Fruit fly (Drosophila melanogaster): Measurements from ENCODE around the gene CG33282.

The CG33282 gene

DNA sequence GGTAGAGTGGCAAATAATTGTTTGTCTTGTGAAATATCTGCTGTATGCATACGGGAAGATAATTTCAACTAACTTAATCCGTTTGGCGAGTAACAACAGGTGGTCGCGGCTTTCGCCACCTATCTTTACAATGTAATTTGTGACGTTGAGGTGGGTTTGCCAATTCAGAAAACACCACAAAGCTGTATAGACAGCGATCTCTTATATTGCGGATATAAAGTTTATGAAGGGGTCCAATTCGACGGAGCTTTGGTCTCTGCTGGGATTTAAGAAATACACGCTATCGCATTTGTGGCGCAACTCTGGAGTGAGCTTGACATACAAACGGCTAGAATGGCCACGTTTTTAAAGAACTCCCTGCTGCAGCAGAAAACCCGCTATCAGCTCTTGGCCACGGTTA lies at the start of gene CG33282:
Gene CG33282, plus strand, starts transcription at position 301 of the 400 bp plus-strand sequence.
- TF ChIP-seq svp (GFP tag) (peak; percentile 9), spab (GFP tag; optimal IDR thresholded peaks at IDR 0.05) (no peak)

DNA sequence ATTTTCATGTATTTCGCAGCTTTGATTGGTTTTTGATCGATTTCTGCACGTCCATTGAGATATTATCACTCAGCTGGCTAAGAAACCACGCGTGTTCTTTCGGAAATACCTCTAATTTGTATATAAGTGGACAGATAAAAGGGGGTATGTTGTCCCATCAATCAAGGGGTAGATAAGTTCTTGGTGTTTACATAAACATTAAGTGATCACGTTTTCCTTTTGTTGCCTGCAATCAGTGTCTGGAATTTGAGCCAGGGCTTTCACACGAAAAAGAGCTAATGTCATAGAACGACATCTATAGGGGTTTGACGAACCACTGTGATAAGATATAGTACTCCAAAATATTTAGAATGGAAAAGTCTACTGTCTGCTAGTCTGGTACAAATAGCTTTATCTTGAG lies 48.9 kb upstream of the CG33282 start:
- TF ChIP-seq Ets21C (GFP tag; optimal IDR thresholded peaks at IDR 0.05) (no peak), Smox (GFP tag; optimal IDR thresholded peaks at IDR 0.05) (no peak), CG3032 (tag; optimal IDR thresholded peaks at IDR 0.05) (no peak), CG10669 (GFP tag; optimal IDR thresholded peaks at IDR 0.05) (no peak), Eip93F (GFP tag; optimal IDR thresholded peaks at IDR 0.05) (no peak), dsx (GFP tag; optimal IDR thresholded peaks at IDR 0.05; ENCODE audit: poor library complexity, severe bottlenecking) (no peak), lz (GFP tag; optimal IDR thresholded peaks at IDR 0.05) (no peak), CG8119 (GFP tag; IDR thresholded peaks at IDR 0.05) (no peak)

DNA sequence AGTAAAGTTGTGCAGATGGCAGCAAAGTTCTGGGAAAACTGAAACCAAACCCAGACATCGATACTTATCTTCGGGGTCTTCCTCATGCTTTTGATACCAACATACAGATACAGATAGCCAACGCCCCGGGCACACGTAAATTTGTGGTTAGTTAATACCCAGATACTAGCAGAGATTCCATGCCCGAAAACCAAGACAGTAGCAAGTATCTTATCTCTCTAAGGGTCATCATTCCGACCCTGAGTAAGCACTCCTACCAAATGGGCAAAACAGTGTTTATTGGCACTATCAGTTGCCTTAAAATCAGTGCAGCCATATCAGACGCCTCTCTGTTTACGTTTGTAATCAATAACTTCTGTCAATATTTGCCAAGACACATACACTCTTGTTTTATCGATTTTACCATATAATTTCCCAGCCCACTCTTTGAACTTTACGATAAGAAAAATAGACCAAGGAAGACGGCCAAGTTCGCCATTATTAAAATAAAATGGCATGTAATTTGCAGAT lies 47.2 kb upstream of the CG33282 start, which contains the start of gene OtopLb:
Gene OtopLb, minus strand, starts transcription at position 51 of the 510 bp plus-strand sequence.
- no peak for TF ChIP-seq Blimp-1 (GFP tag; optimal IDR thresholded peaks at IDR 0.05)
- peak; percentile 36; the same call in 1 of the 3 replicates for TF ChIP-seq eg (GFP tag; IDR thresholded peaks at IDR 0.05)
- no peak for TF ChIP-seq Eip78C (GFP tag)
- TF ChIP-seq CG6854 (GFP tag; optimal IDR thresholded peaks at IDR 0.05), result no peak
- TF ChIP-seq Gug (GFP tag; IDR thresholded peaks at IDR 0.05), result no peak
- no peak for TF ChIP-seq Hr4 (GFP tag; optimal IDR thresholded peaks at IDR 0.05)
- no peak for TF ChIP-seq fd59A (GFP tag; optimal IDR thresholded peaks at IDR 0.05)
- TF ChIP-seq CG4318 (GFP tag; optimal IDR thresholded peaks at IDR 0.05), result no peak
- TF ChIP-seq CG10669 (GFP tag; optimal IDR thresholded peaks at IDR 0.05), result peak; percentile 16
- TF ChIP-seq Met (GFP tag; optimal IDR thresholded peaks at IDR 0.05), result no peak
- TF ChIP-seq lz (GFP tag; optimal IDR thresholded peaks at IDR 0.05), result no peak
- TF ChIP-seq CG9139 (GFP tag; optimal IDR thresholded peaks at IDR 0.05), result no peak
- no peak for TF ChIP-seq svp (GFP tag)
- no peak for TF ChIP-seq salr (GFP tag; optimal IDR thresholded peaks at IDR 0.05)
- TF ChIP-seq fkh (GFP tag; optimal IDR thresholded peaks at IDR 0.05), result peak; percentile 84
- TF ChIP-seq CG10631 (GFP tag; optimal IDR thresholded peaks at IDR 0.05), result peak; percentile 20
- 0 out of 3 replicates have a peak, but pooled peaks have one; percentile 38 for TF ChIP-seq CG6163 (GFP tag; IDR thresholded peaks at IDR 0.05)

DNA sequence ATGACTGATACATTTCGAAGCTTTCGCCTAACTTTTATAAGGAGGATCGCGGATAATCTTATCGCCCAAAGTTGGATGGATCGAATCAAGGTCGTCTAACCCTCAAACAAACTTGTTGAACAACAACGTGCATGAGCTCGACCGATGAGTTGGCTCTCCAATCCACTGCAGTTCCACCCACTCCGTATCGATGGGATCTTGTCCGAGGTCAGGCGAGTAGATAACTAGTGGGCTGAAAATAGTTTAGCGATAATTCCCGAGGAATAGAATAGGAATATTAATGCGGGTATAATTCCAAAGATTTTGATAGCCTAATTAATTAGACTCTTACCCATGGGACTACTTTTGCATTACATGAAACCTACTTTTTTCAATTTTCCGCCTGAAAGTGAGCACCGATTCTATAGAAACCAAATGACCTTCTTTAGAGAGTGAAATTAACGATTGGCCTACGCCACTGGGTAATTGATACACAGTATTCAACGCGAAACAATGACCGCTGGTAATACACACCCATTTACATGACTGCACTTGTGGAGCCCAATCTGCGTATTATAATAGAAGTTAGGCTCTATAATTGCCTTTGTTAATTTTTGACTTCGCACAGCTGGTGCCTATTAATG lies 33.9 kb upstream of the CG33282 start:
- TF ChIP-seq CG31627 (GFP tag; optimal IDR thresholded peaks at IDR 0.05), result no peak
- no peak for TF ChIP-seq Met (GFP tag; optimal IDR thresholded peaks at IDR 0.05)
- TF ChIP-seq svp (GFP tag), result peak; percentile 74

DNA sequence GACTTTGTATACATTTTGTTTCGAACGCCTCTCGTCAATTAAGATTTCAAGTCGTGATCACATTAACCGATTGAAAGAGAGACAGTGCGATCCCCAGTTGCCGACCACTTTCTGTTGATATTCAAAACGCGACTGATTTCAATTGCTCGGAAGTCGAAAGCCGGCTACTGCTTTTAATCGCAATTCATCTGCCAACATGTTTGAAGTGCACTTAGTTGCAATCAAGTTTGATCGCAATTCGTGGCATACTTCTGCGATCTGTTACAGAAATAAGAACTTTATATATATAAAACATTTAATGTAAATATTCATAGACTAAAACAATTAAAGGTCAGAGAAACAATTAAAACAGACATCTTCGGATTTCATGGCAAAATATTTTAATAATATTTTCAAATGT lies 33.1 kb upstream of the CG33282 start, which contains the start of gene CG9664:
Gene CG9664, minus strand, starts transcription at position 135 of the 400 bp plus-strand sequence.
- peak; percentile 33 for TF ChIP-seq svp (GFP tag)
- TF ChIP-seq CG9139 (GFP tag; optimal IDR thresholded peaks at IDR 0.05), result no peak
- peak; percentile 49 for TF ChIP-seq Eip93F (GFP tag; optimal IDR thresholded peaks at IDR 0.05)
- peak; percentile 48 for TF ChIP-seq Eip78C (GFP tag)

DNA sequence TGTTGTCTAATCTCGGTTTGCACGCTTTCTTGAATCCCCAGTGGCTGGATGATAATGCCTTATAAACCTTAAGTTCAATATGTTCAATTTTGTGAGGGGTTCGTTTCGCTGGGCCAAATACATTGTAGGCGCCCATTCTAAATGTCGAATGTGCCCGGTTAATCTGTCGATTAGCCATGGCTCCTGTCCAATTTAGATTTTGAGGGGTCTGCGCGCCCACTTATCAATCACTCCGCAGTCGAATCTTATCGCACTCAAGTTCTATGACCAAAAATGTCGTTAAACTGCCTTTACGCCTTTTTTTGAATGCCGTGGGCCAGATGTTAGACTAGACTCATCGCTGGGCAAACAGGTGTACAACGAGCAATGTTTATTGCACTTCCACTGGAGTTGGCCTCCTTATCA lies 29.6 kb upstream of the CG33282 start:
- TF ChIP-seq Ets21C (GFP tag; optimal IDR thresholded peaks at IDR 0.05) (no peak), svp (GFP tag) (peak; percentile 59), CG8119 (GFP tag; IDR thresholded peaks at IDR 0.05) (no peak), Smox (GFP tag; optimal IDR thresholded peaks at IDR 0.05) (no peak), Hr38 (GFP tag; optimal IDR thresholded peaks at IDR 0.05) (no peak), CG10631 (GFP tag; optimal IDR thresholded peaks at IDR 0.05) (no peak), CG6163 (GFP tag; IDR thresholded peaks at IDR 0.05) (no peak), CG8632 (GFP tag; optimal IDR thresholded peaks at IDR 0.05) (no peak), Hr39 (GFP tag; optimal IDR thresholded peaks at IDR 0.05) (no peak), CG8319 (GFP tag; optimal IDR thresholded peaks at IDR 0.05) (no peak), Sox102F (GFP tag; optimal IDR thresholded peaks at IDR 0.05) (no peak), CG34406 (GFP tag; optimal IDR thresholded peaks at IDR 0.05) (no peak), vri (GFP tag; optimal IDR thresholded peaks at IDR 0.05) (peak; percentile 59)
